Worm (Caenorhabditis elegans) whole organism, late embryonic: Measurements from ENCODE around the gene nhr-173.
A peak's percentile ranks its signal among the peaks of the same experiment; 100 is the strongest.

ENCODE experiments used
- K02D7.2 ChIP-seq: sonication (generic microtip); optimal IDR thresholded peaks from 2 replicates; lab custom pipeline; 2017; ENCODE audit warnings: mild to moderate bottlenecking, missing genetic modification characterization, missing compliant biosample characterization
- ama-1 ChIP-seq: fragments of 150-350 bp; optimal IDR thresholded peaks from 2 replicates; lab custom pipeline; 2014
- hlh-8 ChIP-seq: sonication (generic microtip); optimal IDR thresholded peaks from 2 replicates; lab custom pipeline; 2016; ENCODE audit warnings: missing genotype, missing genetic modification characterization, missing compliant biosample characterization
- lin-11 ChIP-seq: fragments of 200-800 bp; sonication (Bioruptor generic); optimal IDR thresholded peaks from 2 replicates; lab custom pipeline; 2018; ENCODE audit warnings: mild to moderate bottlenecking, missing genetic modification characterization, missing compliant biosample characterization
- pqm-1 ChIP-seq: sonication (generic microtip); optimal IDR thresholded peaks from 2 replicates; lab custom pipeline; 2016; ENCODE audit warnings: missing genetic modification characterization, missing compliant biosample characterization
- tbx-2 ChIP-seq: sonication (generic microtip); optimal IDR thresholded peaks from 2 replicates; lab custom pipeline; 2016; ENCODE audit warnings: missing genetic modification characterization, missing compliant biosample characterization

DNA sequence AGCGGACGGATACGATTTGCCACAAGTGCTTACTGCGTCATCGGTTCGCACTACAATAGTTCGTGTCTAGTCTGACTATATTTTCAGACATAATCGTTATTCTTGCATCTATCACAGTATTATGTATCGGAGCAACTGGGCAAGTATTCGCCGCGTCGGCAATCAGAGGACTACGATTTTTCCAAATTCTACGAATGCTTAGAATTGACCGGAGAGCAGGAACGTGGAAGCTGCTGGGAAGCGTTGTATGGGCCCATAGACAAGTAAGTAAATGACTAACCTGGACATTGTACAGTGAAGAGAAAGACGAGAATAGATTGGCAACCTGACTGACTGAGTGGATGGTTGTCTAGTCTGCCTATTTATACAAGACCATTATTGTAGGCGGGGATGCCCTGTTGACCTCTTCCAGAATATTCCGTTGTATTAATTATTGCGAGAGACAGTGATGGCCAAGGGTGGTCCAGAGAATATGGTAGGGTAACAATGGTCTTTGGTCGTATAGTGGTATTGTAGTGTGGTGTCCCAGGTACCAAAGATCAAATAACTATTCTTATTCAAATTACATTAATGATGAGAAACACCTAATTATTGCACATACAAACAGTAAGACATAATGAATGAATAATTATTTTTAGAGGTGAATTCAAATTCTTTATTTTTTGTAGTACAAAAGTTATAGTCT, 32.6 kb upstream of the nhr-173 start, which contains the start of gene clec-266:
- TF ChIP-seq ama-1 (lab: Kevin White, UChicago) (peak; percentile 31), hlh-8 (tag; lab: Kevin White, UChicago) (no peak), K02D7.2 (tag; lab: Kevin White, UChicago) (no peak), tbx-2 (tag; lab: Kevin White, UChicago) (no peak), pqm-1 (tag; lab: Kevin White, UChicago) (no peak), lin-11 (tag; lab: Kevin White, UChicago) (no peak)
